Worm (Caenorhabditis elegans) whole organism, young adult: ENCODE results near the gene sqv-1.

Experiments used
- Y53F4B.3 ChIP-seq: fragments of 200-800 bp; sonication (Bioruptor generic); IDR thresholded peaks from 2 replicates; pipeline ENCODE4 v1.3.6; 2022; ENCODE audit warnings: missing genetic modification reagents, missing genetic modification characterization, missing compliant biosample characterization
- cebp-1 ChIP-seq, 2 experiments: fragments of 200-800 bp in 1 of 2; sonication (Bioruptor generic) in 1 of 2; sonication (generic microtip) in 1 of 2; IDR thresholded peaks in 1 of 2; optimal IDR thresholded peaks in 1 of 2; 2 replicates each; pipeline versions ENCODE4 v1.3.6 to Lab custom; 2017 to 2022; ENCODE audit warnings: missing compliant biosample characterization in 2 of 2, missing genetic modification characterization in 2 of 2, mild to moderate bottlenecking in 1 of 2, missing genetic modification reagents in 1 of 2, moderate library complexity in 1 of 2
- ets-4 ChIP-seq: fragments of 200-800 bp; sonication (Bioruptor generic); optimal IDR thresholded peaks from 2 replicates; lab custom pipeline; 2018; ENCODE audit warnings: mild to moderate bottlenecking, missing genetic modification characterization, missing compliant biosample characterization
- hrde-1 ChIP-seq: sonication (generic microtip); optimal IDR thresholded peaks from 2 replicates; lab custom pipeline; 2016; ENCODE audit warnings: missing genetic modification characterization, mild to moderate bottlenecking, missing compliant biosample characterization, moderate library complexity, missing genotype, missing genetic modification reagents, borderline replicate concordance
- mcd-1 ChIP-seq: fragments of 200-800 bp; sonication (Bioruptor generic); IDR thresholded peaks from 2 replicates; pipeline ENCODE4 v1.3.6; 2022; ENCODE audit warnings: missing genetic modification reagents, missing genetic modification characterization, missing compliant biosample characterization
- snpc-4 ChIP-seq, 5 experiments: fragments of 150-350 bp in 1 of 5; sonication (generic microtip) in 4 of 5; optimal IDR thresholded peaks; 2 replicates each; lab custom pipeline; 2014 to 2018; ENCODE audit warnings: missing genetic modification characterization in 5 of 5, missing biosample characterization in 3 of 5, antibody characterized with exemption in 2 of 5, mild to moderate bottlenecking in 2 of 5, missing compliant biosample characterization in 2 of 5, missing genotype in 2 of 5, moderate library complexity in 2 of 5, missing genetic modification reagents in 1 of 5
- unc-62 ChIP-seq: fragments of 150-350 bp; optimal IDR thresholded peaks from 2 replicates; lab custom pipeline; 2014; ENCODE audit warnings: missing biosample characterization, missing genetic modification reagents, missing genetic modification characterization

DNA sequence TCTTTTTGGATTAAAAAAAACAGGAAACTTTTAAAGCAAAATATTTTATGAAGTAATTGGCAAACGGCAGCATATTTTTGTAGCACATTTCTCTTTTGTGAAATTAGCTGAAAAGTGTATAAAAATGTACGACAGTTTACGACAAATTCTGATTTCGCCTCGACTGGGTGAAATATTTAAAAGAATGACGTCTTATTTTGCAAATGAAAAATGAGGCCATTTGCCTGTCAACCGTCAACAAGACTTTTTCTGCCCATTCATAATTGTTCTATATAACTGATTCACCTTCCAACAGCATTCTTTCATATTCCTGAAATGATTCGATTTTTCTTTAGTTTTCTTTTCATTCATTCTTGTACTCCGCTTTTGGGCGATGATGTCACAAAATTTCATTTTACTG is 5.3 kb upstream of the sqv-1 start, which contains the start of the genes F17E9.2 and col-116:
- no peak for TF ChIP-seq hrde-1
- TF ChIP-seq ets-4 (GFP tag; lab: Kevin White, UChicago): no peak
- no peak for TF ChIP-seq mcd-1 (GFP tag; lab: Robert Waterston, UW)
- no peak for TF ChIP-seq unc-62 (GFP tag; lab: Kevin White, UChicago)
- TF ChIP-seq Y53F4B.3 (GFP tag; lab: Robert Waterston, UW): no peak
- no peak for TF ChIP-seq snpc-4 (GFP tag; optimal IDR thresholded peaks at IDR 0.05; lab: Kevin White, UChicago)
- no peak for TF ChIP-seq snpc-4 (tag; optimal IDR thresholded peaks at IDR 0.05; lab: Kevin White, UChicago)
- TF ChIP-seq cebp-1 (GFP tag; IDR thresholded peaks at IDR 0.05; lab: Robert Waterston, UW): no peak
- no peak for TF ChIP-seq cebp-1 (tag; optimal IDR thresholded peaks at IDR 0.05; lab: Kevin White, UChicago)
